Worm (Caenorhabditis elegans): ENCODE measurements around the gene F08D12.3.

DNA sequence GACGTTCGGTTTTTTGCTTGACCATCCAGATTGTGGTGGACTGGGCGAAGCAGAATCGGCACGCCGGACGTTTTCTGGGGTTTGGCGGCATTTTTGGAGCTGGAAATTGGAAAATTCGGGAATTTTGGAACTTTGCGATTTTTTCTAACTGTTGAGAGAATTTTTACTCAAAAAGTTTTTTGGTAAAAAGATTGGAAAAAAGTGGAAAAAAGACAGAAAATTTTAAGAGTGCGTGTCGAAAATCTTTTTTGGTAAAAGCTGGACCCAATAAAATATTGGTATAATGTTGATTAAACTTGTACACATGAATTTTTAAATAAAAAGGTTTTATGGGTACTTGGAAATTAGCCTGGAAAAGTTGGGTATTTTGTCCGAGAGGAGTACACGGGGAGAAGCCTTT lies 37.1 kb upstream of the F08D12.3 start, which contains the start of gene T05A8.7:
- no peak for TF ChIP-seq ceh-13 (GFP tag; optimal IDR thresholded peaks at IDR 0.05)
- TF ChIP-seq tbx-37 (GFP tag; conservative IDR thresholded peaks at IDR 0.05): no peak
- TF ChIP-seq flt-1 (GFP tag; IDR thresholded peaks at IDR 0.05): no peak
- TF ChIP-seq ama-1 (optimal IDR thresholded peaks at IDR 0.05): no peak
- TF ChIP-seq F13C5.2 (tag; optimal IDR thresholded peaks at IDR 0.05): no peak
- no peak for TF ChIP-seq hmg-4 (GFP tag; optimal IDR thresholded peaks at IDR 0.05)
- TF ChIP-seq hnd-1 (tag; optimal IDR thresholded peaks at IDR 0.05): no peak
- TF ChIP-seq tra-4 (tag; optimal IDR thresholded peaks at IDR 0.05): no peak
- TF ChIP-seq pes-1 (GFP tag; IDR thresholded peaks at IDR 0.05): no peak
- no peak for TF ChIP-seq ets-7 (tag; optimal IDR thresholded peaks at IDR 0.05)
- TF ChIP-seq scrt-1 (GFP tag; IDR thresholded peaks at IDR 0.05): no peak
